Fruit fly (Drosophila melanogaster) Kc167 (cell line): Measurements from ENCODE around the gene alpha4GT1.

ENCODE experiments used
- psq ChIP-seq: fragments of >200 bp; optimal IDR thresholded peaks from 2 replicates; lab custom pipeline; 2017; ENCODE audit warnings: missing external identifiers
- ttk ChIP-seq: sonication (Bioruptor generic); optimal IDR thresholded peaks from 2 replicates; lab custom pipeline; 2017; ENCODE audit warnings: missing external identifiers

DNA sequence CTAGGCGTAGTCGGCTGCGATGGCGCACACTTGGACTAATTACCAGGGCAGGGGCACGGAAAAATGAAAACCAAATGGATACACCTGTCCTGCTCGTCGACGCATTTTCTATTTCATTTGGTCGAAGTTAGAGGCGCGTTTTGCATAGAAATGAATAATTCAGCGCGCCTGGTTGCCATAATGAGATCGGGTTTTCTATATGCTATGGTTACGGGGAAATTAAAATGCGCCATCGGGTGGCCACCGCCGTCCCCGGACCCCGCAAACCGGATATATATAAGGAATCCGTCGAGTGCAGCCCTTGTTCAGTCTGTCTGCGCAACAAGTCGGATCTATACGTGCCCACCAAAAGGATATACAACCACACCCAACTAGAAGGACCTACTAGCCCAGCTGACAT lies 20.7 kb upstream of the alpha4GT1 start, which contains the start of gene FASN2:
- no peak for TF ChIP-seq psq (lab: Kevin White, UChicago)
- TF ChIP-seq ttk (lab: Kevin White, UChicago): no peak
